Fruit fly (Drosophila melanogaster) whole organism: ENCODE results near the gene CG14286.

Experiments used
- CG8478 ChIP-seq: fragments of >200 bp; optimal IDR thresholded peaks from 2 replicates; lab custom pipeline; 2018; ENCODE audit warnings: inconsistent platforms
- pan ChIP-seq: fragments of >200 bp; optimal IDR thresholded peaks from 2 replicates; lab custom pipeline; 2017
- psq ChIP-seq: fragments of >200 bp; optimal IDR thresholded peaks from 2 replicates; lab custom pipeline; 2017
- usp ChIP-seq: fragments of >200 bp; optimal IDR thresholded peaks from 2 replicates; lab custom pipeline; 2017; ENCODE audit warnings: missing biosample characterization, missing genetic modification characterization, mixed read lengths

DNA sequence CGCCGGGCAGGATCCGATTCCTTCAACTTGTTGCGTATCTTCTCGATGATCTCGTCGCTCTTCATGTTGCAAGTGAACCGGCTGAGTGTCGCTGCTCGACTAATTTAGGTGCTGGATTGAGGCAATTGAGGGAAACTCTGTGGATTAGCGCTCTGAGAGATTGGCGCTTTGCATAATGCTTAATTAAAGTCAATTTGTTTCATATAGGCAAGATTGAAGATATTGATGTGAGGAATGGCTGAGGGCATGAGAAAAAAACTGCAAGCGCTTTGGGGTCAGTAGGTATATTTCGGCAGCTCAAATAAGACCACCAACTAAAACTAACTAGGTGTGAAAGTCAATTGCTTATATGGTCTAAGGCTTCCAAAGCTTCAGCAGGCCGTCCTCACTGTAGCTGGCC, 45.2 kb upstream of the CG14286 start, which contains the start of gene euc:
- TF ChIP-seq pan (lab: Kevin White, UChicago) = no peak
- no peak for TF ChIP-seq usp (GFP tag; lab: Kevin White, UChicago)
- no peak for TF ChIP-seq CG8478
- no peak for TF ChIP-seq psq (lab: Kevin White, UChicago)
